Worm (Caenorhabditis elegans): ENCODE measurements around the gene sdz-1.
A peak's percentile ranks its signal among the peaks of the same experiment; 100 is the strongest.

Gene sdz-1

ce11 chrIII:8733237-8733636, 33.1 kb upstream of the sdz-1 start:
- TF ChIP-seq hlh-11 (tag; optimal IDR thresholded peaks at IDR 0.05) (peak; percentile 41), zfp-2 (tag; optimal IDR thresholded peaks at IDR 0.05) (no peak), lsy-2 (tag; optimal IDR thresholded peaks at IDR 0.05) (peak in 1 of 2 experiments; percentile 44), unc-62 (GFP tag; optimal IDR thresholded peaks at IDR 0.05 in 1 of 2) (peak in 1 of 2 experiments; percentile 97), unc-62 (tag; optimal IDR thresholded peaks at IDR 0.05) (no peak), T26A8.4 (GFP tag; IDR thresholded peaks at IDR 0.05) (no peak), ceh-82 (tag; optimal IDR thresholded peaks at IDR 0.05) (no peak), pqm-1 (tag; optimal IDR thresholded peaks at IDR 0.05) (peak; percentile 32), madf-9 (GFP tag; conservative IDR thresholded peaks at IDR 0.05) (no peak), ctbp-1 (GFP tag; IDR thresholded peaks at IDR 0.05) (no peak), hif-1 (tag; optimal IDR thresholded peaks at IDR 0.05) (no peak), pha-4 (GFP tag; IDR thresholded peaks at IDR 0.05) (no peak), pha-4 (tag; optimal IDR thresholded peaks at IDR 0.05) (peak; percentile 99), nhr-48 (tag; optimal IDR thresholded peaks at IDR 0.05) (no peak), hlh-30 (tag; optimal IDR thresholded peaks at IDR 0.05; ENCODE audit: insufficient read depth) (peak; percentile 82), mxl-3 (GFP tag; optimal IDR thresholded peaks at IDR 0.05) (peak; percentile 50), nhr-25 (tag; optimal IDR thresholded peaks at IDR 0.05; ENCODE audit: borderline replicate concordance, insufficient read depth) (peak; percentile 40), dve-1 (tag; optimal IDR thresholded peaks at IDR 0.05; ENCODE audit: insufficient read depth) (peak; percentile 10), mep-1 (tag; optimal IDR thresholded peaks at IDR 0.05) (peak; percentile 17), dmd-6 (GFP tag; IDR thresholded peaks at IDR 0.05) (peak; percentile 30; the same call in 1 of the 2 replicates), mes-2 (tag; optimal IDR thresholded peaks at IDR 0.05; ENCODE audit: poor library complexity, severe bottlenecking) (peak; percentile 32), daf-16 (GFP tag; optimal IDR thresholded peaks at IDR 0.05) (no peak), daf-16 (tag; optimal IDR thresholded peaks at IDR 0.05) (peak; percentile 69), hmg-1.1 (GFP tag; IDR thresholded peaks at IDR 0.05) (0 out of 2 replicates have a peak, but pooled peaks have one; percentile 25), ztf-11 (tag; optimal IDR thresholded peaks at IDR 0.05) (no peak), dmd-8 (GFP tag; IDR thresholded peaks at IDR 0.05) (no peak), aha-1 (tag) (peak; percentile 91), nhr-237 (tag; optimal IDR thresholded peaks at IDR 0.05) (no peak), ceh-32 (tag; optimal IDR thresholded peaks at IDR 0.05; ENCODE audit: poor library complexity) (no peak), gei-8 (GFP tag; optimal IDR thresholded peaks at IDR 0.05) (peak; percentile 5), nhr-6 (tag; optimal IDR thresholded peaks at IDR 0.05) (peak; percentile 73), nhr-28 (tag; optimal IDR thresholded peaks at IDR 0.05) (peak; percentile 60), egl-27 (tag; optimal IDR thresholded peaks at IDR 0.05) (no peak)

ce11 chrIII:8731973-8732372, 31.8 kb upstream of the sdz-1 start:
- TF ChIP-seq snpc-4 (tag; optimal IDR thresholded peaks at IDR 0.05) (no peak), Y105C5A.15 (GFP tag; IDR thresholded peaks at IDR 0.05) (no peak), F37D6.2 (tag; optimal IDR thresholded peaks at IDR 0.05) (no peak), ZK337.2 (GFP tag; IDR thresholded peaks at IDR 0.05) (no peak), aly-2 (tag; optimal IDR thresholded peaks at IDR 0.05) (no peak), tra-1 (GFP tag; IDR thresholded peaks at IDR 0.05) (peak; percentile 32; the same call in 1 of the 2 replicates), mep-1 (tag; optimal IDR thresholded peaks at IDR 0.05) (no peak), skn-1 (tag; optimal IDR thresholded peaks at IDR 0.05) (no peak), php-3 (GFP tag; IDR thresholded peaks at IDR 0.05) (no peak), ceh-32 (tag; optimal IDR thresholded peaks at IDR 0.05; ENCODE audit: poor library complexity) (no peak), F10B5.3 (tag; optimal IDR thresholded peaks at IDR 0.05) (no peak), lim-7 (GFP tag; IDR thresholded peaks at IDR 0.05) (no peak), daf-19 (GFP tag; conservative IDR thresholded peaks at IDR 0.05) (no peak), ceh-82 (tag; optimal IDR thresholded peaks at IDR 0.05) (no peak), mxl-2 (GFP tag; conservative IDR thresholded peaks at IDR 0.05) (no peak), lin-38 (GFP tag; IDR thresholded peaks at IDR 0.05) (no peak), spr-1 (tag; optimal IDR thresholded peaks at IDR 0.05) (no peak), spr-3 (GFP tag; optimal IDR thresholded peaks at IDR 0.05) (no peak), zag-1 (tag; optimal IDR thresholded peaks at IDR 0.05) (no peak), ces-1 (GFP tag; optimal IDR thresholded peaks at IDR 0.05) (no peak), lin-15B (tag; optimal IDR thresholded peaks at IDR 0.05) (no peak), nhr-28 (tag; optimal IDR thresholded peaks at IDR 0.05) (peak; percentile 64), nhr-237 (tag; optimal IDR thresholded peaks at IDR 0.05) (no peak), F44E2.7 (GFP tag; IDR thresholded peaks at IDR 0.05) (no peak), Y48G9A.11 (GFP tag; IDR thresholded peaks at IDR 0.05) (no peak)
